Worm (Caenorhabditis elegans) whole organism, young adult: ENCODE measurements around the gene B0228.8.

ENCODE experiments used
- B0019.2 ChIP-seq: fragments of 200-800 bp; sonication (Bioruptor generic); conservative IDR thresholded peaks from 2 replicates; pipeline ENCODE4 v1.3.6; 2022; ENCODE audit warnings: missing genetic modification reagents, missing genetic modification characterization, missing compliant biosample characterization
- B0035.1 ChIP-seq: sonication (generic microtip); optimal IDR thresholded peaks from 2 replicates; lab custom pipeline; 2016; ENCODE audit warnings: missing genetic modification characterization, mild to moderate bottlenecking, missing compliant biosample characterization, missing genotype, missing genetic modification reagents
- B0261.1 ChIP-seq: sonication (generic microtip); optimal IDR thresholded peaks from 2 replicates; lab custom pipeline; 2016; ENCODE audit warnings: mild to moderate bottlenecking, missing genetic modification characterization, moderate library complexity, missing compliant biosample characterization
- D2030.7 ChIP-seq: fragments of 200-800 bp; sonication (Bioruptor generic); IDR thresholded peaks from 2 replicates; pipeline ENCODE4 v1.3.6; 2022; ENCODE audit warnings: missing genetic modification reagents, missing genetic modification characterization, missing compliant biosample characterization
- F23B12.7 ChIP-seq: sonication (generic microtip); optimal IDR thresholded peaks from 2 replicates; lab custom pipeline; 2017; ENCODE audit warnings: missing genetic modification characterization, mild to moderate bottlenecking, missing compliant biosample characterization, antibody characterized with exemption, moderate library complexity; ENCODE audit not compliant: insufficient read depth
- F33H1.4 ChIP-seq: fragments of 200-800 bp; sonication (Bioruptor generic); IDR thresholded peaks from 2 replicates; pipeline ENCODE4 v1.3.6; 2022; ENCODE audit warnings: missing genetic modification reagents, missing genetic modification characterization, missing compliant biosample characterization
- F57C9.4 ChIP-seq: sonication (generic microtip); optimal IDR thresholded peaks from 2 replicates; lab custom pipeline; 2017; ENCODE audit warnings: mild to moderate bottlenecking, missing genetic modification characterization, missing compliant biosample characterization
- Y53F4B.3 ChIP-seq: fragments of 200-800 bp; sonication (Bioruptor generic); IDR thresholded peaks from 2 replicates; pipeline ENCODE4 v1.3.6; 2022; ENCODE audit warnings: missing genetic modification reagents, missing genetic modification characterization, missing compliant biosample characterization
- Y56A3A.18 ChIP-seq: fragments of 200-800 bp; sonication (Bioruptor generic); IDR thresholded peaks from 2 replicates; pipeline ENCODE4 v1.3.6; 2022; ENCODE audit warnings: missing genetic modification reagents, missing genetic modification characterization, missing compliant biosample characterization
- Y67H2A.10 ChIP-seq: fragments of 200-800 bp; sonication (Bioruptor generic); conservative IDR thresholded peaks from 2 replicates; pipeline ENCODE4 v1.3.6; 2022; ENCODE audit warnings: missing genetic modification reagents, missing genetic modification characterization, missing compliant biosample characterization
- ZK185.1 ChIP-seq: sonication (generic microtip); optimal IDR thresholded peaks from 2 replicates; lab custom pipeline; 2016; ENCODE audit warnings: mild to moderate bottlenecking, missing genetic modification characterization, missing compliant biosample characterization; ENCODE audit not compliant: poor library complexity, severe bottlenecking
- ama-1 ChIP-seq, 3 experiments: fragments of 150-350 bp in 1 of 3; sonication (generic microtip) in 2 of 3; optimal IDR thresholded peaks; 2 replicates each; lab custom pipeline; 2014 to 2018; ENCODE audit warnings: missing biosample characterization in 2 of 3, missing genetic modification characterization in 2 of 3, missing genetic modification reagents in 2 of 3
- athp-1 ChIP-seq: sonication (generic microtip); optimal IDR thresholded peaks from 2 replicates; lab custom pipeline; 2017; ENCODE audit warnings: mild to moderate bottlenecking, missing genetic modification characterization, missing compliant biosample characterization
- ceh-58 ChIP-seq: fragments of 200-800 bp; sonication (Bioruptor generic); IDR thresholded peaks from 2 replicates; pipeline ENCODE4 v1.3.6; 2022; ENCODE audit warnings: missing genetic modification characterization, missing compliant biosample characterization
- ceh-91 ChIP-seq: fragments of 200-800 bp; sonication (Bioruptor generic); IDR thresholded peaks from 2 replicates; pipeline ENCODE4 v1.3.6; 2022; ENCODE audit warnings: missing genetic modification reagents, missing genetic modification characterization, missing compliant biosample characterization
- dox-1 ChIP-seq: fragments of 200-800 bp; sonication (Bioruptor generic); IDR thresholded peaks from 2 replicates; pipeline ENCODE4 v1.3.6; 2022; ENCODE audit warnings: missing genetic modification reagents, missing genetic modification characterization, missing compliant biosample characterization
- dpl-1 ChIP-seq: fragments of 150-350 bp; optimal IDR thresholded peaks from 2 replicates; lab custom pipeline; 2014; ENCODE audit warnings: missing biosample characterization, missing genetic modification reagents, missing genetic modification characterization
- efl-1 ChIP-seq: fragments of 150-350 bp; optimal IDR thresholded peaks from 2 replicates; lab custom pipeline; 2014; ENCODE audit warnings: missing biosample characterization, missing genetic modification reagents, missing genetic modification characterization
- him-1 ChIP-seq: sonication (generic microtip); optimal IDR thresholded peaks from 2 replicates; lab custom pipeline; 2016; ENCODE audit warnings: missing genotype, missing genetic modification reagents, missing genetic modification characterization, missing compliant biosample characterization
- hlh-12 ChIP-seq: sonication (generic microtip); optimal IDR thresholded peaks from 2 replicates; lab custom pipeline; 2016; ENCODE audit warnings: missing genetic modification characterization, missing compliant biosample characterization
- hmg-1.2 ChIP-seq: fragments of 200-800 bp; sonication (Bioruptor generic); IDR thresholded peaks from 2 replicates; pipeline ENCODE4 v1.3.6; 2022; ENCODE audit warnings: missing genetic modification reagents, missing genetic modification characterization, missing compliant biosample characterization
- lin-35 ChIP-seq, 3 experiments: fragments of 150-350 bp in 2 of 3; sonication (generic microtip) in 1 of 3; optimal IDR thresholded peaks; 2 replicates each; lab custom pipeline; 2014 to 2018; ENCODE audit warnings: missing biosample characterization in 3 of 3, missing genetic modification characterization in 3 of 3, missing genetic modification reagents in 3 of 3
- lin-54 ChIP-seq: fragments of 200-800 bp; sonication (Bioruptor generic); optimal IDR thresholded peaks from 2 replicates; lab custom pipeline; 2018; ENCODE audit warnings: mild to moderate bottlenecking, missing genetic modification characterization, missing compliant biosample characterization
- lir-1 ChIP-seq: fragments of 200-800 bp; sonication (Bioruptor generic); conservative IDR thresholded peaks from 2 replicates; pipeline ENCODE4 v1.3.6; 2022; ENCODE audit warnings: missing genetic modification reagents, missing genetic modification characterization, missing compliant biosample characterization
- lsl-1 ChIP-seq: fragments of 200-800 bp; sonication (Bioruptor generic); optimal IDR thresholded peaks from 2 replicates; lab custom pipeline; 2018; ENCODE audit warnings: mild to moderate bottlenecking, missing genetic modification characterization, moderate library complexity, missing compliant biosample characterization
- lsy-27 ChIP-seq: sonication (generic microtip); optimal IDR thresholded peaks from 2 replicates; lab custom pipeline; 2017; ENCODE audit warnings: missing genetic modification characterization, mild to moderate bottlenecking, missing compliant biosample characterization, antibody characterized with exemption, missing genotype, borderline replicate concordance; ENCODE audit not compliant: insufficient read depth
- madf-6 ChIP-seq: fragments of 200-800 bp; sonication (Bioruptor generic); IDR thresholded peaks from 2 replicates; pipeline ENCODE4 v1.3.6; 2022; ENCODE audit warnings: missing genetic modification reagents, missing genetic modification characterization, missing compliant biosample characterization
- madf-8 ChIP-seq: fragments of 200-800 bp; sonication (Bioruptor generic); conservative IDR thresholded peaks from 2 replicates; pipeline ENCODE4 v1.3.6; 2022; ENCODE audit warnings: missing genetic modification reagents, missing genetic modification characterization, missing compliant biosample characterization
- mcd-1 ChIP-seq: fragments of 200-800 bp; sonication (Bioruptor generic); IDR thresholded peaks from 2 replicates; pipeline ENCODE4 v1.3.6; 2022; ENCODE audit warnings: missing genetic modification reagents, missing genetic modification characterization, missing compliant biosample characterization
- mel-28 ChIP-seq: sonication (generic microtip); optimal IDR thresholded peaks from 2 replicates; lab custom pipeline; 2016; ENCODE audit warnings: borderline replicate concordance, mild to moderate bottlenecking, missing genetic modification characterization, missing compliant biosample characterization
- nfya-2 ChIP-seq: fragments of 200-800 bp; sonication (Bioruptor generic); IDR thresholded peaks from 2 replicates; pipeline ENCODE4 v1.3.6; 2022; ENCODE audit warnings: missing genetic modification reagents, missing genetic modification characterization, missing compliant biosample characterization
- sdz-38 ChIP-seq: sonication (generic microtip); optimal IDR thresholded peaks from 2 replicates; lab custom pipeline; 2016; ENCODE audit warnings: missing genotype, missing genetic modification characterization, missing compliant biosample characterization
- snpc-3.4 ChIP-seq: sonication (generic microtip); optimal IDR thresholded peaks from 2 replicates; lab custom pipeline; 2017; ENCODE audit warnings: missing genetic modification characterization, mild to moderate bottlenecking, missing compliant biosample characterization, antibody characterized with exemption, moderate library complexity, missing genotype, missing genetic modification reagents
- unc-130 ChIP-seq: sonication (generic microtip); optimal IDR thresholded peaks from 2 replicates; lab custom pipeline; 2016; ENCODE audit warnings: missing genetic modification reagents, missing genetic modification characterization, missing compliant biosample characterization
- xnd-1 ChIP-seq: sonication (generic microtip); optimal IDR thresholded peaks from 2 replicates; lab custom pipeline; 2016; ENCODE audit warnings: missing genotype, missing genetic modification reagents, missing genetic modification characterization, missing compliant biosample characterization
- zfh-2 ChIP-seq: fragments of 200-800 bp; sonication (Bioruptor generic); conservative IDR thresholded peaks from 2 replicates; pipeline ENCODE4 v1.3.6; 2022; ENCODE audit warnings: missing genetic modification reagents, missing genetic modification characterization, missing compliant biosample characterization
- zim-3 ChIP-seq: sonication (generic microtip); optimal IDR thresholded peaks from 2 replicates; lab custom pipeline; 2017; ENCODE audit warnings: mild to moderate bottlenecking, missing genetic modification characterization, moderate library complexity, missing compliant biosample characterization

The B0228.8 gene

ce11 chrII:7789605-7790004, 28.3 kb upstream of the B0228.8 start:
- TF ChIP-seq B0035.1: no peak
- TF ChIP-seq, all 124 proteins: peak for 0

ce11 chrII:7783467-7783959, 22.2 kb upstream of the B0228.8 start, which contains the start of gene skr-17:
Gene skr-17 (plus strand): TSS chrII:7783517.
- peak; percentile 63 for TF ChIP-seq efl-1 (GFP tag; lab: Kevin White, UChicago)
- peak; percentile 27 for TF ChIP-seq dpl-1 (GFP tag; lab: Kevin White, UChicago)
- TF ChIP-seq ceh-58 (GFP tag; lab: Robert Waterston, UW): no peak
- TF ChIP-seq ceh-91 (GFP tag; lab: Robert Waterston, UW): 0 out of 2 replicates have a peak, but pooled peaks have one; percentile 12
- TF ChIP-seq lsy-27 (tag; lab: Kevin White, UChicago): no peak
- TF ChIP-seq sdz-38 (tag; lab: Kevin White, UChicago): no peak
- no peak for TF ChIP-seq B0019.2 (GFP tag; lab: Robert Waterston, UW)
- TF ChIP-seq Y56A3A.18 (GFP tag; lab: Robert Waterston, UW): no peak
- TF ChIP-seq hlh-12 (tag; lab: Kevin White, UChicago): no peak
- TF ChIP-seq ZK185.1 (tag; lab: Kevin White, UChicago): no peak
- no peak for TF ChIP-seq F57C9.4 (tag; lab: Kevin White, UChicago)
- peak; percentile 13; the same call in 1 of the 2 replicates for TF ChIP-seq madf-8 (GFP tag; lab: Robert Waterston, UW)
- peak; percentile 9 for TF ChIP-seq him-1 (tag; lab: Kevin White, UChicago)
- no peak for TF ChIP-seq athp-1 (tag; lab: Kevin White, UChicago)
- TF ChIP-seq Y67H2A.10 (GFP tag; lab: Robert Waterston, UW): no peak
- no peak for TF ChIP-seq unc-130 (GFP tag; lab: Kevin White, UChicago)
- TF ChIP-seq lin-54 (GFP tag; lab: Kevin White, UChicago): peak; percentile 11
- no peak for TF ChIP-seq nfya-2 (GFP tag; lab: Robert Waterston, UW)
- TF ChIP-seq zfh-2 (GFP tag; lab: Robert Waterston, UW): no peak
- TF ChIP-seq mel-28 (tag; lab: Kevin White, UChicago): no peak
- TF ChIP-seq B0261.1 (tag; lab: Kevin White, UChicago): no peak
- no peak for TF ChIP-seq lir-1 (GFP tag; lab: Robert Waterston, UW)
- peak; percentile 42; the same call in 1 of the 2 replicates for TF ChIP-seq madf-6 (GFP tag; lab: Robert Waterston, UW)

DNA sequence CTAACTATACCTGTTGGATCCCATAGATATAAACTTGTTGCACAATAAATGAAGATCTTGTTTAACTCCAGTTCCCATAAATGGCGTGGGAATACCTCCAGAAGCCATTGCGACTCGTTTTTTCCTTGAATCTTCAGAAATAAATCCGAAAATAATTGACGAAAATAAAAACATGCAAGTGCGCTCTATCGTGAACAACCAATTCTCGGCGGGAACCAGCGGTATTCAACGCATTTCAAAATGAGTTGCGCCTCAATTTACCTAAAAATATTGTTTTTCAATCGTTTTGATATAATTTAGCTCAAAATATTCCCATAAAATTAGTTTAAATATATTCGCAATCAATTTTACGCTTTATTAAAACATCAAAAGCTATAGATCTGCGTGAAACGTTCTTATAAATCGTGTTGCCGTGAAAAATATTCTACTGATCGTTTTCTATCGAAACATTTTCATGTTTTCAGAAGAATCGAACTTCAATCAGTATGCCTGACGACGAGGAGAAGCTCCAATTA, 19.8 kb upstream of the B0228.8 start, which contains the start of the genes snpc-1.1 and spdl-1:
Gene snpc-1.1, minus strand, starts transcription at position 200 of the 515 bp plus-strand sequence.
Gene spdl-1, plus strand, starts transcription at position 465 of the 515 bp plus-strand sequence.
- peak; percentile 45; the same call in 1 of the 2 replicates for TF ChIP-seq dox-1 (GFP tag; lab: Robert Waterston, UW)
- no peak for TF ChIP-seq zim-3 (tag; lab: Kevin White, UChicago)
- TF ChIP-seq madf-6 (GFP tag; lab: Robert Waterston, UW): peak; percentile 46; the same call in 1 of the 2 replicates
- peak; percentile 79 for TF ChIP-seq mcd-1
- 0 out of 2 replicates have a peak, but pooled peaks have one; percentile 30 for TF ChIP-seq ceh-91 (GFP tag; lab: Robert Waterston, UW)
- peak; percentile 33 for TF ChIP-seq lin-54 (GFP tag; lab: Kevin White, UChicago)
- TF ChIP-seq F23B12.7 (tag; lab: Kevin White, UChicago): peak; percentile 36
- no peak for TF ChIP-seq ama-1 (optimal IDR thresholded peaks at IDR 0.05; lab: Kevin White, UChicago)
- no peak for TF ChIP-seq ama-1 (GFP tag; optimal IDR thresholded peaks at IDR 0.05; lab: Kevin White, UChicago)
- TF ChIP-seq D2030.7 (GFP tag; lab: Robert Waterston, UW): 0 out of 2 replicates have a peak, but pooled peaks have one; percentile 21
- TF ChIP-seq Y53F4B.3 (GFP tag; lab: Robert Waterston, UW): no peak
- peak; percentile 29 for TF ChIP-seq lsl-1 (GFP tag; lab: Kevin White, UChicago)
- peak; percentile 2 for TF ChIP-seq xnd-1 (tag; lab: Kevin White, UChicago)
- no peak for TF ChIP-seq snpc-3.4 (tag; lab: Kevin White, UChicago)
- TF ChIP-seq efl-1 (GFP tag; lab: Kevin White, UChicago): peak; percentile 88
- peak; percentile 21; the same call in 1 of the 2 replicates for TF ChIP-seq hmg-1.2
- peak; percentile 72 for TF ChIP-seq dpl-1 (GFP tag; lab: Kevin White, UChicago)
- 0 out of 2 replicates have a peak, but pooled peaks have one; percentile 41 for TF ChIP-seq madf-8 (GFP tag; lab: Robert Waterston, UW)
- TF ChIP-seq lin-35 (GFP tag; optimal IDR thresholded peaks at IDR 0.05; lab: Kevin White, UChicago): peak in 1 of 3 experiments; percentile 53
- peak; percentile 31; the same call in 1 of the 2 replicates for TF ChIP-seq F33H1.4
